Worm (Caenorhabditis elegans) whole organism, L4 larva: ENCODE data around the gene pup-2.

Experiments used
- F10B5.3 ChIP-seq: sonication (generic microtip); optimal IDR thresholded peaks from 2 replicates; lab custom pipeline; 2016; ENCODE audit warnings: mild to moderate bottlenecking, missing genetic modification characterization, missing compliant biosample characterization
- Y48G9A.11 ChIP-seq: fragments of 200-800 bp; sonication (Bioruptor generic); IDR thresholded peaks from 2 replicates; pipeline ENCODE4 v1.3.6; 2022; ENCODE audit warnings: missing genetic modification reagents, missing genetic modification characterization, missing compliant biosample characterization
- Y75B8A.6 ChIP-seq: fragments of 200-800 bp; sonication (Bioruptor generic); IDR thresholded peaks from 2 replicates; pipeline ENCODE4 v1.3.6; 2022; ENCODE audit warnings: missing genetic modification reagents, missing genetic modification characterization, missing compliant biosample characterization
- ZK337.2 ChIP-seq: fragments of 200-800 bp; sonication (Bioruptor generic); IDR thresholded peaks from 2 replicates; pipeline ENCODE4 v1.3.6; 2022; ENCODE audit warnings: missing genetic modification reagents, missing genetic modification characterization, missing compliant biosample characterization
- arid-1 ChIP-seq: fragments of 200-800 bp; sonication (Bioruptor generic); conservative IDR thresholded peaks from 2 replicates; pipeline ENCODE4 v1.3.6; 2022; ENCODE audit warnings: missing genetic modification reagents, missing genetic modification characterization, missing compliant biosample characterization
- ceh-20 ChIP-seq: fragments of 200-800 bp; sonication (Bioruptor generic); IDR thresholded peaks from 2 replicates; pipeline ENCODE4 v1.3.6; 2022; ENCODE audit warnings: missing genetic modification reagents, missing genetic modification characterization, missing compliant biosample characterization
- ceh-28 ChIP-seq: fragments of 150-350 bp; optimal IDR thresholded peaks from 2 replicates; lab custom pipeline; 2014; ENCODE audit warnings: missing biosample characterization, missing genetic modification reagents, missing genetic modification characterization
- ceh-44 ChIP-seq: fragments of 200-800 bp; sonication (Bioruptor generic); IDR thresholded peaks from 2 replicates; pipeline ENCODE4 v1.3.6; 2022; ENCODE audit warnings: missing genetic modification reagents, missing genetic modification characterization, missing compliant biosample characterization
- ceh-62 ChIP-seq: sonication (generic microtip); optimal IDR thresholded peaks from 2 replicates; lab custom pipeline; 2017; ENCODE audit warnings: missing biosample characterization, missing genetic modification characterization
- cey-2 ChIP-seq: sonication (generic microtip); optimal IDR thresholded peaks from 3 replicates; lab custom pipeline; 2017; ENCODE audit warnings: missing genetic modification characterization, mild to moderate bottlenecking, missing compliant biosample characterization, antibody characterized with exemption, borderline replicate concordance; ENCODE audit not compliant: insufficient read depth
- daf-12 ChIP-seq: fragments of 150-350 bp; optimal IDR thresholded peaks from 2 replicates; lab custom pipeline; 2014; ENCODE audit warnings: missing biosample characterization, missing genetic modification reagents, missing genetic modification characterization
- daf-16 ChIP-seq, 3 experiments: sonication (generic microtip); optimal IDR thresholded peaks; 2 replicates each; lab custom pipeline; 2016 to 2017; ENCODE audit warnings: missing genetic modification characterization in 3 of 3, missing genetic modification reagents in 3 of 3, mild to moderate bottlenecking in 2 of 3, missing compliant biosample characterization in 2 of 3, missing biosample characterization in 1 of 3, moderate library complexity in 1 of 3
- daf-19 ChIP-seq: fragments of 200-800 bp; sonication (Bioruptor generic); conservative IDR thresholded peaks from 2 replicates; pipeline ENCODE4 v1.3.6; 2022; ENCODE audit warnings: missing genetic modification characterization, missing compliant biosample characterization
- dmd-8 ChIP-seq: fragments of 200-800 bp; sonication (Bioruptor generic); IDR thresholded peaks from 2 replicates; pipeline ENCODE4 v1.3.6; 2022; ENCODE audit warnings: missing genetic modification characterization, missing compliant biosample characterization
- dpl-1 ChIP-seq: fragments of 150-350 bp; optimal IDR thresholded peaks from 2 replicates; lab custom pipeline; 2014; ENCODE audit warnings: missing biosample characterization, missing genetic modification reagents, missing genetic modification characterization
- egl-27 ChIP-seq: sonication (generic microtip); optimal IDR thresholded peaks from 3 replicates; lab custom pipeline; 2017; ENCODE audit warnings: missing biosample characterization, missing genetic modification reagents, missing genetic modification characterization
- fos-1 ChIP-seq: fragments of 150-350 bp; optimal IDR thresholded peaks from 2 replicates; lab custom pipeline; 2014; ENCODE audit warnings: missing biosample characterization, missing genetic modification characterization
- gei-8 ChIP-seq: fragments of 200-800 bp; sonication (Bioruptor generic); optimal IDR thresholded peaks from 2 replicates; lab custom pipeline; 2018; ENCODE audit warnings: mild to moderate bottlenecking, missing genetic modification characterization, missing compliant biosample characterization
- hif-1 ChIP-seq, 2 experiments: sonication (generic microtip); optimal IDR thresholded peaks; 2 replicates each; lab custom pipeline; 2016 to 2017; ENCODE audit warnings: missing compliant biosample characterization in 2 of 2, missing genetic modification characterization in 2 of 2, missing genetic modification reagents in 2 of 2, missing genotype in 2 of 2, mild to moderate bottlenecking in 1 of 2
- hlh-11 ChIP-seq: fragments of 200-800 bp; sonication (Bioruptor generic); optimal IDR thresholded peaks from 2 replicates; lab custom pipeline; 2018; ENCODE audit warnings: mild to moderate bottlenecking, missing genetic modification characterization, missing compliant biosample characterization
- hmg-1.1 ChIP-seq: fragments of 200-800 bp; sonication (Bioruptor generic); IDR thresholded peaks from 2 replicates; pipeline ENCODE4 v1.3.6; 2022; ENCODE audit warnings: missing genetic modification reagents, missing genetic modification characterization, missing compliant biosample characterization
- jun-1 ChIP-seq: fragments of 150-350 bp; optimal IDR thresholded peaks from 2 replicates; lab custom pipeline; 2014; ENCODE audit warnings: missing biosample characterization, missing genetic modification reagents, missing genetic modification characterization
- lin-1 ChIP-seq: fragments of 200-800 bp; sonication (Bioruptor generic); IDR thresholded peaks from 2 replicates; pipeline ENCODE4 v1.3.6; 2022; ENCODE audit warnings: missing genetic modification reagents, missing genetic modification characterization, missing compliant biosample characterization
- lin-13 ChIP-seq: fragments of 150-350 bp; optimal IDR thresholded peaks from 2 replicates; lab custom pipeline; 2014; ENCODE audit warnings: missing biosample characterization, missing genetic modification reagents, missing genetic modification characterization
- lin-29 ChIP-seq: fragments of 200-800 bp; sonication (Bioruptor generic); IDR thresholded peaks from 2 replicates; pipeline ENCODE4 v1.3.6; 2022; ENCODE audit warnings: missing genetic modification reagents, missing genetic modification characterization, missing compliant biosample characterization
- lin-39 ChIP-seq: fragments of 150-350 bp; optimal IDR thresholded peaks from 2 replicates; lab custom pipeline; 2014; ENCODE audit warnings: missing biosample characterization, missing genetic modification reagents, missing genetic modification characterization
- lir-3 ChIP-seq: sonication (generic microtip); optimal IDR thresholded peaks from 2 replicates; lab custom pipeline; 2016; ENCODE audit warnings: mild to moderate bottlenecking, missing genetic modification characterization, missing compliant biosample characterization
- madf-9 ChIP-seq: fragments of 200-800 bp; sonication (Bioruptor generic); conservative IDR thresholded peaks from 2 replicates; pipeline ENCODE4 v1.3.6; 2022; ENCODE audit warnings: missing genetic modification reagents, missing genetic modification characterization, missing compliant biosample characterization
- mep-1 ChIP-seq: fragments of 150-350 bp; sonication (generic microtip); optimal IDR thresholded peaks from 3 replicates; lab custom pipeline; 2014; ENCODE audit warnings: missing biosample characterization, missing genetic modification characterization
- mes-2 ChIP-seq: sonication (generic microtip); optimal IDR thresholded peaks from 2 replicates; lab custom pipeline; 2016; ENCODE audit warnings: missing genotype, mild to moderate bottlenecking, missing genetic modification characterization, missing compliant biosample characterization; ENCODE audit not compliant: poor library complexity, severe bottlenecking
- mxl-2 ChIP-seq: fragments of 200-800 bp; sonication (Bioruptor generic); conservative IDR thresholded peaks from 2 replicates; pipeline ENCODE4 v1.3.6; 2022; ENCODE audit warnings: missing genetic modification reagents, missing genetic modification characterization, missing compliant biosample characterization
- nhr-10 ChIP-seq: fragments of 150-350 bp; optimal IDR thresholded peaks from 2 replicates; lab custom pipeline; 2014; ENCODE audit warnings: missing biosample characterization, missing genetic modification characterization
- nhr-11 ChIP-seq: fragments of 150-350 bp; optimal IDR thresholded peaks from 2 replicates; lab custom pipeline; 2014; ENCODE audit warnings: missing biosample characterization, missing genetic modification characterization
- nhr-237 ChIP-seq: sonication (generic microtip); optimal IDR thresholded peaks from 2 replicates; lab custom pipeline; 2017; ENCODE audit warnings: missing biosample characterization, missing genetic modification characterization
- nhr-25 ChIP-seq: sonication (generic microtip); optimal IDR thresholded peaks from 2 replicates; lab custom pipeline; 2017; ENCODE audit warnings: missing genetic modification characterization, mild to moderate bottlenecking, missing compliant biosample characterization, antibody characterized with exemption, moderate library complexity, borderline replicate concordance; ENCODE audit not compliant: insufficient read depth
- nhr-42 ChIP-seq: fragments of 200-800 bp; sonication (Bioruptor generic); IDR thresholded peaks from 2 replicates; pipeline ENCODE4 v1.3.6; 2022; ENCODE audit warnings: missing genetic modification characterization, missing compliant biosample characterization
- nhr-77 ChIP-seq: fragments of 150-350 bp; optimal IDR thresholded peaks from 2 replicates; lab custom pipeline; 2014; ENCODE audit warnings: missing biosample characterization, missing genetic modification characterization
- php-3 ChIP-seq: fragments of 200-800 bp; sonication (Bioruptor generic); IDR thresholded peaks from 2 replicates; pipeline ENCODE4 v1.3.6; 2022; ENCODE audit warnings: missing genetic modification reagents, missing genetic modification characterization, missing compliant biosample characterization
- rbr-2 ChIP-seq: sonication (generic microtip); optimal IDR thresholded peaks from 2 replicates; lab custom pipeline; 2016; ENCODE audit warnings: missing genotype, missing genetic modification characterization, missing compliant biosample characterization
- set-16 ChIP-seq: fragments of 200-800 bp; sonication (Bioruptor generic); IDR thresholded peaks from 2 replicates; pipeline ENCODE4 v1.3.6; 2022; ENCODE audit warnings: missing genetic modification reagents, missing genetic modification characterization, missing compliant biosample characterization
- unc-62 ChIP-seq, 3 experiments: fragments of 150-350 bp in 1 of 3; sonication (generic microtip); optimal IDR thresholded peaks in 2 of 3; peaks in 1 of 3; 1 replicate in 1 of 3; 2 replicates in 2 of 3; lab custom pipeline; 2014 to 2017; ENCODE audit warnings: missing biosample characterization in 3 of 3, missing genetic modification characterization in 3 of 3, missing genetic modification reagents in 3 of 3, missing genotype in 1 of 3
- zfp-2 ChIP-seq: sonication (generic microtip); optimal IDR thresholded peaks from 2 replicates; lab custom pipeline; 2016; ENCODE audit warnings: mild to moderate bottlenecking, missing genetic modification characterization, missing compliant biosample characterization
- zip-11 ChIP-seq: fragments of 200-800 bp; sonication (Bioruptor generic); IDR thresholded peaks from 2 replicates; pipeline ENCODE4 v1.3.6; 2022; ENCODE audit warnings: missing genetic modification characterization, missing compliant biosample characterization
- zip-2 ChIP-seq: fragments of 150-350 bp; optimal IDR thresholded peaks from 2 replicates; lab custom pipeline; 2014; ENCODE audit warnings: missing biosample characterization, missing genetic modification characterization
- ztf-7 ChIP-seq: fragments of 150-350 bp; optimal IDR thresholded peaks from 2 replicates; lab custom pipeline; 2014; ENCODE audit warnings: missing biosample characterization, missing genetic modification characterization

The pup-2 gene

ce11 chrIII:5211137-5211648, 25.5 kb downstream of the pup-2 start (continued):
- peak; percentile 82; the same call in 1 of the 2 replicates for TF ChIP-seq arid-1 (GFP tag; lab: Robert Waterston, UW)
- peak; percentile 52 for TF ChIP-seq zip-2
- peak; percentile 45 for TF ChIP-seq jun-1 (tag; lab: Kevin White, UChicago)
- peak; percentile 67 for TF ChIP-seq F10B5.3 (tag; lab: Kevin White, UChicago)
- TF ChIP-seq Y48G9A.11 (GFP tag; lab: Robert Waterston, UW) = peak; percentile 70; the same call in 1 of the 2 replicates
- 0 out of 2 replicates have a peak, but pooled peaks have one; percentile 68 for TF ChIP-seq zip-11 (GFP tag; lab: Robert Waterston, UW)
- TF ChIP-seq nhr-77 = peak; percentile 27
- TF ChIP-seq mep-1 (tag; lab: Kevin White, UChicago) = peak; percentile 76
- TF ChIP-seq hif-1 (tag; optimal IDR thresholded peaks at IDR 0.05; lab: Kevin White, UChicago) = peak; percentile 41 to 62
- peak; percentile 47; the same call in 1 of the 2 replicates for TF ChIP-seq ZK337.2 (GFP tag; lab: Robert Waterston, UW)
- TF ChIP-seq lir-3 (tag; lab: Kevin White, UChicago) = peak; percentile 43
- peak; percentile 78 for TF ChIP-seq rbr-2 (tag; lab: Kevin White, UChicago)
- peak; percentile 6; the same call in 1 of the 2 replicates for TF ChIP-seq ceh-44 (GFP tag; lab: Robert Waterston, UW)
- peak; percentile 78; the same call in 1 of the 2 replicates for TF ChIP-seq ceh-20
- peak; percentile 81; the same call in 1 of the 2 replicates for TF ChIP-seq hmg-1.1 (GFP tag; lab: Robert Waterston, UW)
- peak; percentile 68 for TF ChIP-seq dmd-8
- peak; percentile 64 for TF ChIP-seq madf-9 (GFP tag; lab: Robert Waterston, UW)

- TF ChIP-seq set-16 (GFP tag; lab: Robert Waterston, UW) = no peak
- peak in 1 of 2 experiments; percentile 90 for TF ChIP-seq unc-62 (GFP tag; optimal IDR thresholded peaks at IDR 0.05 in 1 of 2; lab: Kevin White, UChicago)
- TF ChIP-seq unc-62 (tag; optimal IDR thresholded peaks at IDR 0.05; lab: Kevin White, UChicago) = no peak
These were observed 28.4 kb downstream of the pup-2 start for ce11 chrIII:5214162-5214561.

- TF ChIP-seq egl-27 (tag; lab: Kevin White, UChicago) (no peak), nhr-237 (tag; lab: Kevin White, UChicago) (no peak), mep-1 (tag; lab: Kevin White, UChicago) (no peak), nhr-25 (no peak), hlh-11 (tag; lab: Kevin White, UChicago) (no peak), lin-13 (GFP tag; lab: Kevin White, UChicago) (no peak), lin-29 (GFP tag; lab: Robert Waterston, UW) (no peak), lin-1 (GFP tag; lab: Robert Waterston, UW) (no peak), mxl-2 (no peak), nhr-42 (GFP tag; lab: Robert Waterston, UW) (no peak), gei-8 (no peak), Y75B8A.6 (GFP tag; lab: Robert Waterston, UW) (no peak), cey-2 (no peak), ceh-62 (tag; lab: Kevin White, UChicago) (no peak), nhr-10 (tag; lab: Kevin White, UChicago) (no peak)
These were observed 29.7 kb downstream of the pup-2 start, which contains the start of gene ZC155.4 for ce11 chrIII:5215375-5215774. TSS of gene ZC155.4 (minus strand) at chrIII:5215475.

- TF ChIP-seq nhr-10 (tag; lab: Kevin White, UChicago) (no peak), mep-1 (tag; lab: Kevin White, UChicago) (no peak), lin-13 (GFP tag; lab: Kevin White, UChicago) (no peak), lin-39 (no peak), ceh-28 (tag; lab: Kevin White, UChicago) (no peak), daf-19 (GFP tag; lab: Robert Waterston, UW) (no peak), dpl-1 (GFP tag; lab: Kevin White, UChicago) (no peak), fos-1 (tag; lab: Kevin White, UChicago) (no peak), mes-2 (tag; lab: Kevin White, UChicago) (no peak), Y48G9A.11 (GFP tag; lab: Robert Waterston, UW) (no peak), daf-12 (tag; lab: Kevin White, UChicago) (no peak), php-3 (no peak), nhr-11 (tag; lab: Kevin White, UChicago) (no peak), zfp-2 (no peak), ztf-7 (tag; lab: Kevin White, UChicago) (no peak), daf-16 (GFP tag; optimal IDR thresholded peaks at IDR 0.05; lab: Kevin White, UChicago) (no peak), daf-16 (tag; optimal IDR thresholded peaks at IDR 0.05; lab: Kevin White, UChicago) (no peak), jun-1 (tag; lab: Kevin White, UChicago) (no peak)
These were observed 31.8 kb downstream of the pup-2 start, which contains the start of gene cutl-19 for ce11 chrIII:5217511-5217910. TSS of gene cutl-19 (minus strand) at chrIII:5217611.
